Fruit fly (Drosophila melanogaster): Measurements from ENCODE around the gene CanA-14F.

CanA-14F gene

DNA sequence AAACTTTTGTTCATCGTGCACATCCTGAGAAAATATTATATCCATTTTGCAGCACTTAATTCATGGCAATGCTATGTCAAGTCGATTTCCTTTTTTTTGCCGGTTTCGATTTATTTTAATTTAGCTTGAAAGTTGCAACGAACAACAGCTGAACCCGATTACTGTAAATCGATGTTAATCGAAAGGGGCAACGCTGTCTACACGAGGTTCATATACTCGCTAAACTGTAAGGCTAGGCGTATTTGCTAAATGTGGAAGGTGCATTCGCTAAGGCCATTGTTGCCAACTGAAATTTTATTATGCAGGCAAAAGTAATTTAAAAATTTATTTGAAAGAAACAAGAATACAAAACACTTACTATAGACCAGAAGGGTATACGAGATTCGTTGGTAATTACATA lies 39.6 kb downstream of the CanA-14F start, which contains the start of gene CG9902 (continued):
- TF ChIP-seq chm (GFP tag; IDR thresholded peaks at IDR 0.05) = no peak
- TF ChIP-seq Myb (GFP tag; optimal IDR thresholded peaks at IDR 0.05) = peak; percentile 94
- peak; percentile 94 for TF ChIP-seq Ets97D (GFP tag; optimal IDR thresholded peaks at IDR 0.05)
- peak; percentile 79 for TF ChIP-seq inv (GFP tag; IDR thresholded peaks at IDR 0.05; ENCODE audit: partially characterized antibody)
- TF ChIP-seq gfzf (GFP tag; optimal IDR thresholded peaks at IDR 0.05) = peak; percentile 65
- no peak for TF ChIP-seq CG6683 (GFP tag; optimal IDR thresholded peaks at IDR 0.05)
- peak; percentile 2 for TF ChIP-seq Sin3A (optimal IDR thresholded peaks at IDR 0.05)
- TF ChIP-seq gcm2 (GFP tag; optimal IDR thresholded peaks at IDR 0.05) = no peak
- no peak for TF ChIP-seq repo (GFP tag; optimal IDR thresholded peaks at IDR 0.05)
- no peak for TF ChIP-seq CG11695 (GFP tag; IDR thresholded peaks at IDR 0.05)
- TF ChIP-seq stwl (tag; optimal IDR thresholded peaks at IDR 0.05) = peak; percentile 90
- TF ChIP-seq Pdp1 (GFP tag; optimal IDR thresholded peaks at IDR 0.05) = peak; percentile 7 to 73
- peak; percentile 26 for TF ChIP-seq Nf-YC (tag; optimal IDR thresholded peaks at IDR 0.05)
- TF ChIP-seq lilli (GFP tag; optimal IDR thresholded peaks at IDR 0.05) = no peak
- TF ChIP-seq p53 (GFP tag; optimal IDR thresholded peaks at IDR 0.05) = peak; percentile 21
- peak; percentile 81 for TF ChIP-seq Opbp (GFP tag; IDR thresholded peaks at IDR 0.05; ENCODE audit: partially characterized antibody)
- TF ChIP-seq CG15601 (tag; optimal IDR thresholded peaks at IDR 0.05) = peak; percentile 44
- peak; percentile 96 for TF ChIP-seq pzg (GFP tag; optimal IDR thresholded peaks at IDR 0.05)
- TF ChIP-seq Fer2 (tag; optimal IDR thresholded peaks at IDR 0.05) = no peak
- no peak for TF ChIP-seq CG10565 (GFP tag; optimal IDR thresholded peaks at IDR 0.05)
- TF ChIP-seq nmo (GFP tag; optimal IDR thresholded peaks at IDR 0.05) = peak; percentile 60
- peak; percentile 56 for TF ChIP-seq CG17829 (tag; optimal IDR thresholded peaks at IDR 0.05)
- peak; percentile 82 for TF ChIP-seq Dp (GFP tag; optimal IDR thresholded peaks at IDR 0.05)
- TF ChIP-seq ewg (GFP tag; optimal IDR thresholded peaks at IDR 0.05) = no peak
- peak; percentile 13 for TF ChIP-seq Mad (GFP tag; optimal IDR thresholded peaks at IDR 0.05)
- no peak for TF ChIP-seq yki (optimal IDR thresholded peaks at IDR 0.05)
- peak; percentile 60 for TF ChIP-seq CG3847 (GFP tag; IDR thresholded peaks at IDR 0.05)
- peak; percentile 75 for TF ChIP-seq hbn (GFP tag; IDR thresholded peaks at IDR 0.05; ENCODE audit: partially characterized antibody)
- TF ChIP-seq CG11398 (GFP tag; optimal IDR thresholded peaks at IDR 0.05) = no peak
- peak; percentile 3 for TF ChIP-seq CG4282 (GFP tag; optimal IDR thresholded peaks at IDR 0.05)
- TF ChIP-seq ato (GFP tag; IDR thresholded peaks at IDR 0.05; ENCODE audit: partially characterized antibody) = peak; percentile 59; the same call in 1 of the 2 replicates
- peak; percentile 87 for TF ChIP-seq MBD-R2 (GFP tag; IDR thresholded peaks at IDR 0.05)
- peak; percentile 7 for TF ChIP-seq gsb-n (tag; optimal IDR thresholded peaks at IDR 0.05)
- no peak for TF ChIP-seq cato (GFP tag; optimal IDR thresholded peaks at IDR 0.05; ENCODE audit: borderline replicate concordance)
- TF ChIP-seq Max (GFP tag; optimal IDR thresholded peaks at IDR 0.05) = no peak
- peak; percentile 18 for TF ChIP-seq CG9609 (GFP tag; optimal IDR thresholded peaks at IDR 0.05)
- peak; percentile 94 for TF ChIP-seq pita (GFP tag; optimal IDR thresholded peaks at IDR 0.05)
- peak; percentile 8 for TF ChIP-seq NfI (GFP tag; optimal IDR thresholded peaks at IDR 0.05)
- TF ChIP-seq CG31365 (tag; optimal IDR thresholded peaks at IDR 0.05) = peak; percentile 54
- peak; percentile 51; the same call in 1 of the 3 replicates for TF ChIP-seq CG34422 (GFP tag; IDR thresholded peaks at IDR 0.05)
- TF ChIP-seq CG12155 (GFP tag; optimal IDR thresholded peaks at IDR 0.05) = peak; percentile 15
- no peak for TF ChIP-seq oc (tag; optimal IDR thresholded peaks at IDR 0.05)
- no peak for TF ChIP-seq NK7.1 (GFP tag; optimal IDR thresholded peaks at IDR 0.05)
- TF ChIP-seq nerfin-2 (GFP tag; IDR thresholded peaks at IDR 0.05; ENCODE audit: partially characterized antibody) = peak; percentile 75
- no peak for TF ChIP-seq sens (GFP tag)
- peak; percentile 80 for TF ChIP-seq HLH4C (GFP tag; IDR thresholded peaks at IDR 0.05; ENCODE audit: partially characterized antibody)
- TF ChIP-seq CG4617 (GFP tag; optimal IDR thresholded peaks at IDR 0.05; ENCODE audit: borderline replicate concordance) = peak; percentile 4
